Fruit fly (Drosophila melanogaster): ENCODE results near the gene Ulp1.
A peak's percentile ranks its signal among the peaks of the same experiment; 100 is the strongest.

Gene Ulp1

DNA sequence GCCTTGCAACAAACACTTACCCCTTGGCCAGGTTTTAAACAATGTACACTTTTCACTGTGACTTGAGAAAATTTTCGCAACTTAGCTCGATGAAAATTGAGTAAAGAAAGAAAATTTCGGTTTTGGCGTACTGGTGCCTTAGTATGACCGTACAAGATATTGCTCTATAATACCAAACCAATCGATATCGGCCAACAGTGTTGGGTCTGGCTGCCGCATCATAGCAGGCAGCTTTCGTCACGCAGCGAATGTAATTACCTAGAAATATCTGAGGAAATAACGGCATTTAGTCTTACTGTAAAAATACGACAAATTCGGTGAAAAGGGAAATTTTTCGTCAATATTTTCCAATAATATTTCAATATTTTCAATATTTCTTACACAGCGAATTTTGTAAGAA, at the start of gene Ulp1 (continued):
- TF ChIP-seq CG17359 (tag; optimal IDR thresholded peaks at IDR 0.05) = peak; percentile 56
- TF ChIP-seq D19A (tag; optimal IDR thresholded peaks at IDR 0.05) = no peak
- peak; percentile 10 for TF ChIP-seq luna (GFP tag; optimal IDR thresholded peaks at IDR 0.05)
- peak; percentile 9 for TF ChIP-seq NfI (GFP tag; optimal IDR thresholded peaks at IDR 0.05)
- TF ChIP-seq Taf1 (GFP tag; IDR thresholded peaks at IDR 0.05) = no peak
- TF ChIP-seq CoRest (tag; optimal IDR thresholded peaks at IDR 0.05) = peak; percentile 48
- no peak for TF ChIP-seq Bteb2 (GFP tag; optimal IDR thresholded peaks at IDR 0.05)
- TF ChIP-seq Fer2 (tag; optimal IDR thresholded peaks at IDR 0.05) = no peak
- TF ChIP-seq twi (tag; optimal IDR thresholded peaks at IDR 0.05) = no peak
- TF ChIP-seq fu2 (GFP tag; optimal IDR thresholded peaks at IDR 0.05) = no peak
- peak; percentile 64 for TF ChIP-seq BEAF-32 (GFP tag; optimal IDR thresholded peaks at IDR 0.05)
- 0 out of 2 replicates have a peak, but pooled peaks have one; percentile 33 for TF ChIP-seq Atf6 (GFP tag; IDR thresholded peaks at IDR 0.05)
- TF ChIP-seq CG9932 (GFP tag; IDR thresholded peaks at IDR 0.05) = peak; percentile 44; the same call in 1 of the 2 replicates
- peak; percentile 35 for TF ChIP-seq slou (GFP tag; optimal IDR thresholded peaks at IDR 0.05)
- peak in 1 of 2 experiments; percentile 47 for TF ChIP-seq insv (GFP tag; optimal IDR thresholded peaks at IDR 0.05)

DNA sequence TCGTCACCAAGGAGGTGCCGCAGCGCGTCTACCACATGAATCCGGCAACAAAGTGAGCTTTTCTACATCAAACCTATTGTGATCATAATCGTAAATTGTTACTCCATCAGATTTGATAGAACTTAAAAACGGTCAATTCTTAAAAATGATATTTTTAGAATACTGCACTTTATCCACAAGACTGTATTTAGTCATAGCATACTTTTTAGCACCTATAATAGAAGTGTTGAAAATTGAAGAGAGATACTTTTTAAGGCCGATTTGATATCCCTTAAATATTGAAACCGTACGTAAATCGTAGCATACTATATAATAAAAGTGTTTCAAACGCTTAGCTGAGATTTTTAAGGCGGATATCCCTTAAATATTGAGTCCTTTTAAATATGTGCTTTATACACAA, 42.2 kb upstream of the Ulp1 start:
- TF ChIP-seq CG11723 (GFP tag; optimal IDR thresholded peaks at IDR 0.05) (no peak), CG8290 (GFP tag; optimal IDR thresholded peaks at IDR 0.05) (peak; percentile 81), CG8290 (tag; optimal IDR thresholded peaks at IDR 0.05) (peak in 1 of 2 experiments; percentile 47), CG17612 (GFP tag; IDR thresholded peaks at IDR 0.05) (peak; percentile 53; the same call in 1 of the 2 replicates), CG32767 (GFP tag; IDR thresholded peaks at IDR 0.05) (no peak), shn (GFP tag; optimal IDR thresholded peaks at IDR 0.05) (no peak), CG17186 (GFP tag; optimal IDR thresholded peaks at IDR 0.05) (no peak), CG7963 (GFP tag; IDR thresholded peaks at IDR 0.05; ENCODE audit: partially characterized antibody) (no peak)

DNA sequence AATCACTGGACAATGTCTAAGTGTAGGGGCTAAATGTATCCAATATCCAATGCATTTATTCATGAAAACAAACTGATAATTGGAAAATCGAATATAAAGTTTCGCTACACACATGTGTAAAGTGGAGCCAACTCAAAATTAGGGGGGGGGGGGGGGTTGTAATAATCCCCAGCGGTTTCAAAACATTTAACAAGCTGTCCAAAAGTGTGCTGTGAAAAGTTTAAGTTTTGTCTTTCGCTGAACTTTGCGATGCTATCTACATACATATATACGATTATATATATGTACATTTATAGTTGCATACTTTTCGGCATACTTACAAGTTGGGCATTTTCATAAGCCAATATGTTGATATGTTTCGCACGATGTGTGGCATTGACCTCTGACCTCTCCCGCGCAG, 41.4 kb upstream of the Ulp1 start:
- peak; percentile 70 for TF ChIP-seq CG8290 (GFP tag; optimal IDR thresholded peaks at IDR 0.05)
- TF ChIP-seq CG8290 (tag; optimal IDR thresholded peaks at IDR 0.05) = peak in 1 of 2 experiments; percentile 84
- TF ChIP-seq jumu (GFP tag; optimal IDR thresholded peaks at IDR 0.05) = no peak
- peak; percentile 98 for TF ChIP-seq CG17612 (GFP tag; IDR thresholded peaks at IDR 0.05)
- peak in 1 of 2 experiments; percentile 67 for TF ChIP-seq Hr78 (GFP tag; optimal IDR thresholded peaks at IDR 0.05)
- TF ChIP-seq CG12769 (tag; optimal IDR thresholded peaks at IDR 0.05) = no peak

DNA sequence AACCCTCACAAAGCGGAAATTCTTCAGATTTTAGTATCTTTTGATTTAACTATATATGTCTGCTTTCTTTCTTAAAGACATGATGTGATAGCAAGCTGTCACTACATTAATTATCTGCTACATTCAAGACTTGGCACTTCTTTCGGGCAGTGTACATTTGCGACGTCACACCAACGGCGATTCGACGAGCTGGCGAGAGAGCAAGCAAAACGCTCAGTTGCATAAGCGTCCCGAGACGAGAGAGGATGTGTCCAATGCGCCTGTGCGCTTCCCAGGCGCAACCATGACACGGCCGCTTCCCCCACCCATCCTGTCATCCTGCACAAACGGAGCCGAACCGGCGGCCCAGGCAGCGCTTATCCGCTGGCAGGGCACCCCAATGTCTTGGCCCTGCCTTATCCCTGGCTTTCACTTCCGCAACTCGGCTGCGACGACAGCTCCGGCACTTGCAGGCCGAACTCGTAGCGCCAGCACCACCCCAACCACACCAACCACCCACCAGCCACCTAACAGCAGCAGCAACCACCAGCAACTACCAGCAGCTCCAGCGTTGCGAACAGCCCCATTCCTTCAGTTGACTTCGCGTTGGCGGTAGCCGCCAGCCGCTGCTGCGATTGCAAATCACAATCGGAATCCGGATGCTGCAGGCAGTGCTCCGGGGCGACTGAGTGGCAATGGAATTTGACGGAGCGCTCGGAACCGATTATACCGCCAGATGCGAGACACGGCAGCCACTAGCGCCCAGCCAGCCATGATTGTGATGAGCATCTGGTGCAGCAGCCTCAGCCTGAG, 40.6 kb upstream of the Ulp1 start, which contains the start of gene Hs3st-B:
Gene Hs3st-B, plus strand, starts transcription at position 214 of the 792 bp plus-strand sequence.
- no peak for TF ChIP-seq chm (GFP tag; IDR thresholded peaks at IDR 0.05)
- no peak for TF ChIP-seq CG8388 (GFP tag; optimal IDR thresholded peaks at IDR 0.05)
- TF ChIP-seq gcm2 (GFP tag; optimal IDR thresholded peaks at IDR 0.05) = no peak
- no peak for TF ChIP-seq mld (GFP tag; IDR thresholded peaks at IDR 0.05; ENCODE audit: partially characterized antibody)
- TF ChIP-seq Meics (GFP tag; optimal IDR thresholded peaks at IDR 0.05) = peak; percentile 50
- TF ChIP-seq CG14667 (GFP tag; IDR thresholded peaks at IDR 0.05) = no peak
- peak; percentile 61 for TF ChIP-seq zf30C (GFP tag; optimal IDR thresholded peaks at IDR 0.05)
- no peak for TF ChIP-seq gro (GFP tag; optimal IDR thresholded peaks at IDR 0.05)
- no peak for TF ChIP-seq nerfin-2 (GFP tag; IDR thresholded peaks at IDR 0.05; ENCODE audit: partially characterized antibody)
- no peak for TF ChIP-seq gce (GFP tag; IDR thresholded peaks at IDR 0.05)
- TF ChIP-seq Fer2 (tag; optimal IDR thresholded peaks at IDR 0.05) = no peak
- TF ChIP-seq ssp (GFP tag; IDR thresholded peaks at IDR 0.05) = no peak
- TF ChIP-seq p53 (GFP tag; optimal IDR thresholded peaks at IDR 0.05) = no peak
- TF ChIP-seq bbx (GFP tag; IDR thresholded peaks at IDR 0.05; ENCODE audit: partially characterized antibody) = no peak
- TF ChIP-seq CG10209 (GFP tag; optimal IDR thresholded peaks at IDR 0.05) = peak; percentile 11
- no peak for TF ChIP-seq trem (tag; optimal IDR thresholded peaks at IDR 0.05)
- no peak for TF ChIP-seq MESR4 (GFP tag; optimal IDR thresholded peaks at IDR 0.05)
- TF ChIP-seq HLH4C (GFP tag; IDR thresholded peaks at IDR 0.05; ENCODE audit: partially characterized antibody) = 0 out of 3 replicates have a peak, but pooled peaks have one; percentile 24
- no peak for TF ChIP-seq caup (GFP tag; optimal IDR thresholded peaks at IDR 0.05; ENCODE audit: severe bottlenecking)
- no peak for TF ChIP-seq Oli (tag; optimal IDR thresholded peaks at IDR 0.05)

All from whole organism, embryonic.